Worm (Caenorhabditis elegans) whole organism, L2 larva: ENCODE data around the gene F21C10.7.

Experiments
- aly-2 ChIP-seq: fragments of 150-350 bp; optimal IDR thresholded peaks from 2 replicates; lab custom pipeline; 2014; ENCODE audit warnings: missing biosample characterization, missing genetic modification characterization
- elt-1 ChIP-seq: fragments of 150-350 bp; optimal IDR thresholded peaks from 2 replicates; lab custom pipeline; 2014; ENCODE audit warnings: missing biosample characterization, missing genetic modification characterization
- mab-5 ChIP-seq: fragments of 150-350 bp; optimal IDR thresholded peaks from 2 replicates; lab custom pipeline; 2014; ENCODE audit warnings: missing biosample characterization, missing genetic modification characterization
- nhr-77 ChIP-seq: fragments of 150-350 bp; optimal IDR thresholded peaks from 2 replicates; lab custom pipeline; 2014; ENCODE audit warnings: missing biosample characterization, missing genetic modification characterization

DNA sequence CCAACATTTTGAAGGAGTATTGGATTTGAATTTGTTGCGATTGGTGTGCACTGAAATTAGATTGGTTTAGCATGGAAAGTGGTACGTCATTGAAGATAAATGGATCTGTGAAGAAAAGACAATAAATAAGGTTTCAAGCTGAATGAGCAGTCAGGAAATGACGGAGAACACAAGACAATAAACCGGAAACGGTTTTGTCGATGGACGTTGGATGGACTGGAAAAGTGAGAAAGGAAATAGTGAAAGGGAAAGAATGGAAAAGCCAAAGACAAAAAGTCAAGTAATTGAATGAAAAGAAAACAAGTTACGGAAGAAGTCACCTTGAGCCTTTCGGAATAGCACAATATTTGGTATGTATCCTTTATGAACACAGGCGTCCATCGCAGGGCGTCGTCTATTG is 36.3 kb upstream of the F21C10.7 start, which contains the start of gene T27E4.7:
- TF ChIP-seq elt-1 (tag; lab: Kevin White, UChicago) (no peak), mab-5 (tag; lab: Kevin White, UChicago) (no peak), nhr-77 (tag; lab: Kevin White, UChicago) (no peak), aly-2 (tag; lab: Kevin White, UChicago) (no peak)
